Worm (Caenorhabditis elegans): ENCODE results near the gene Y17G9A.2.

Gene Y17G9A.2

ce11 chrIV:4861449-4861848 is 5.4 kb upstream of the Y17G9A.2 start, which contains the start of the genes Y17G9A.4 and str-173:
TSS of gene Y17G9A.4 (minus strand) at chrIV:4861549.
TSS of gene str-173 (plus strand) at chrIV:4861773.
- no peak for TF ChIP-seq dao-5 (tag; optimal IDR thresholded peaks at IDR 0.05)
- no peak for TF ChIP-seq W03F9.2 (tag; optimal IDR thresholded peaks at IDR 0.05)
- no peak for TF ChIP-seq him-1 (tag; optimal IDR thresholded peaks at IDR 0.05)

- TF ChIP-seq him-1 (tag; optimal IDR thresholded peaks at IDR 0.05) (no peak), W03F9.2 (tag; optimal IDR thresholded peaks at IDR 0.05) (no peak)
Measured at ce11 chrIV:4858573-4858972, 2.5 kb upstream of the Y17G9A.2 start, which contains the start of gene Y17G9A.3. TSS of gene Y17G9A.3 (minus strand) at chrIV:4858673.

ce11 chrIV:4846793-4847192 is 9.3 kb downstream of the Y17G9A.2 start, which contains the start of gene tat-2:
TSS of gene tat-2 (minus strand) at chrIV:4846893.
- no peak for TF ChIP-seq dao-5 (tag; optimal IDR thresholded peaks at IDR 0.05)
- no peak for TF ChIP-seq him-1 (tag; optimal IDR thresholded peaks at IDR 0.05)
- TF ChIP-seq W03F9.2 (tag; optimal IDR thresholded peaks at IDR 0.05), result no peak

- no peak for TF ChIP-seq him-1 (tag; optimal IDR thresholded peaks at IDR 0.05)
Measured at ce11 chrIV:4842030-4842429, 14.1 kb downstream of the Y17G9A.2 start.

- TF ChIP-seq dao-5 (tag; optimal IDR thresholded peaks at IDR 0.05) (no peak), him-1 (tag; optimal IDR thresholded peaks at IDR 0.05) (no peak), W03F9.2 (tag; optimal IDR thresholded peaks at IDR 0.05) (no peak)
Measured at ce11 chrIV:4829641-4830040, 26.5 kb downstream of the Y17G9A.2 start.

ce11 chrIV:4827219-4827618 is 28.9 kb downstream of the Y17G9A.2 start, which contains the start of gene mpz-4:
TSS of gene mpz-4 (minus strand) at chrIV:4827319.
- TF ChIP-seq him-1 (tag; optimal IDR thresholded peaks at IDR 0.05) (no peak), W03F9.2 (tag; optimal IDR thresholded peaks at IDR 0.05) (no peak), dao-5 (tag; optimal IDR thresholded peaks at IDR 0.05) (no peak)

- TF ChIP-seq W03F9.2 (tag; optimal IDR thresholded peaks at IDR 0.05) (no peak), him-1 (tag; optimal IDR thresholded peaks at IDR 0.05) (no peak), dao-5 (tag; optimal IDR thresholded peaks at IDR 0.05) (no peak)
Measured at ce11 chrIV:4821843-4822242, 34.3 kb downstream of the Y17G9A.2 start.

- no peak for TF ChIP-seq him-1 (tag; optimal IDR thresholded peaks at IDR 0.05)
- no peak for TF ChIP-seq dao-5 (tag; optimal IDR thresholded peaks at IDR 0.05)
- TF ChIP-seq W03F9.2 (tag; optimal IDR thresholded peaks at IDR 0.05), result no peak
Measured at ce11 chrIV:4821054-4821453, 35.0 kb downstream of the Y17G9A.2 start, which contains the start of gene H06H21.8. TSS of gene H06H21.8 (minus strand) at chrIV:4821131.

ce11 chrIV:4814185-4814584 is 41.9 kb downstream of the Y17G9A.2 start, which contains the start of gene srw-94:
TSS of gene srw-94 (plus strand) at chrIV:4814485.
- no peak for TF ChIP-seq him-1 (tag; optimal IDR thresholded peaks at IDR 0.05)

- no peak for TF ChIP-seq dao-5 (tag; optimal IDR thresholded peaks at IDR 0.05)
Measured at ce11 chrIV:4811863-4812262, 44.2 kb downstream of the Y17G9A.2 start, which contains the start of gene srw-95. TSS of gene srw-95 (plus strand) at chrIV:4812075.

- no peak for TF ChIP-seq dao-5 (tag; optimal IDR thresholded peaks at IDR 0.05)
- TF ChIP-seq him-1 (tag; optimal IDR thresholded peaks at IDR 0.05), result no peak
- TF ChIP-seq W03F9.2 (tag; optimal IDR thresholded peaks at IDR 0.05), result peak; percentile 91
Measured at ce11 chrIV:4810377-4810984, 45.6 kb downstream of the Y17G9A.2 start, which contains the start of gene eif-1.A. TSS of gene eif-1.A (plus strand) at chrIV:4810934.

ce11 chrIV:4809813-4810212 is 46.3 kb downstream of the Y17G9A.2 start, which contains the start of gene H06H21.37:
TSS of gene H06H21.37 (minus strand) at chrIV:4809974.
- TF ChIP-seq W03F9.2 (tag; optimal IDR thresholded peaks at IDR 0.05), result no peak
- no peak for TF ChIP-seq dao-5 (tag; optimal IDR thresholded peaks at IDR 0.05)
- no peak for TF ChIP-seq him-1 (tag; optimal IDR thresholded peaks at IDR 0.05)

- no peak for TF ChIP-seq dao-5 (tag; optimal IDR thresholded peaks at IDR 0.05)
- TF ChIP-seq him-1 (tag; optimal IDR thresholded peaks at IDR 0.05), result no peak
- TF ChIP-seq W03F9.2 (tag; optimal IDR thresholded peaks at IDR 0.05), result no peak
Measured at ce11 chrIV:4809397-4809796, 46.7 kb downstream of the Y17G9A.2 start, which contains the start of gene ubxn-6. TSS of gene ubxn-6 (minus strand) at chrIV:4809497.

ce11 chrIV:4807219-4807618 is 48.9 kb downstream of the Y17G9A.2 start, which contains the start of gene H06H21.11:
TSS of gene H06H21.11 (minus strand) at chrIV:4807319.
- TF ChIP-seq him-1 (tag; optimal IDR thresholded peaks at IDR 0.05), result no peak
- no peak for TF ChIP-seq W03F9.2 (tag; optimal IDR thresholded peaks at IDR 0.05)
- TF ChIP-seq dao-5 (tag; optimal IDR thresholded peaks at IDR 0.05), result no peak

ce11 chrIV:4806486-4806885 is 49.6 kb downstream of the Y17G9A.2 start, which contains the start of gene dpf-5:
TSS of gene dpf-5 (minus strand) at chrIV:4806586.
- TF ChIP-seq dao-5 (tag; optimal IDR thresholded peaks at IDR 0.05) (no peak), him-1 (tag; optimal IDR thresholded peaks at IDR 0.05) (no peak), W03F9.2 (tag; optimal IDR thresholded peaks at IDR 0.05) (no peak)
